Fruit fly (Drosophila melanogaster) whole organism, adult: ENCODE data around the gene NimC3.
A peak's percentile ranks its signal among the peaks of the same experiment; 100 is the strongest.

Experiments
- CG11617 ChIP-seq: fragments of 200-800 bp; sonication (Bioruptor generic); optimal IDR thresholded peaks from 2 replicates; lab custom pipeline; 2017; ENCODE audit warnings: mild to moderate bottlenecking, missing biosample characterization, missing genetic modification reagents, missing genetic modification characterization
- CG14711 ChIP-seq: fragments of 200-800 bp; sonication (Bioruptor generic); optimal IDR thresholded peaks from 2 replicates; lab custom pipeline; 2018; ENCODE audit warnings: missing biosample characterization, mild to moderate bottlenecking, missing genetic modification characterization, moderate library complexity
- CG1620 ChIP-seq: fragments of 200-800 bp; sonication (Bioruptor generic); optimal IDR thresholded peaks from 2 replicates; lab custom pipeline; 2016; ENCODE audit warnings: missing biosample characterization, missing genetic modification characterization
- CG33017 ChIP-seq: fragments of 200-800 bp; sonication (Bioruptor generic); optimal IDR thresholded peaks from 2 replicates; lab custom pipeline; 2018; ENCODE audit warnings: missing biosample characterization, mild to moderate bottlenecking, missing genetic modification characterization, moderate library complexity
- CG5204 ChIP-seq: fragments of 200-800 bp; sonication (Bioruptor generic); optimal IDR thresholded peaks from 2 replicates; lab custom pipeline; 2016; ENCODE audit warnings: missing biosample characterization, missing genetic modification characterization
- CG7045 ChIP-seq: fragments of 200-800 bp; sonication (Bioruptor generic); optimal IDR thresholded peaks from 2 replicates; lab custom pipeline; 2017; ENCODE audit warnings: missing biosample characterization, mild to moderate bottlenecking, missing genetic modification characterization
- CG7101 ChIP-seq: fragments of 200-800 bp; sonication (Bioruptor generic); optimal IDR thresholded peaks from 2 replicates; lab custom pipeline; 2018; ENCODE audit warnings: missing biosample characterization, mild to moderate bottlenecking, missing genetic modification characterization, moderate library complexity
- Clk ChIP-seq: fragments of 200-800 bp; sonication (Bioruptor generic); optimal IDR thresholded peaks from 2 replicates; lab custom pipeline; 2017; ENCODE audit warnings: missing biosample characterization, missing genetic modification characterization
- Crg-1 ChIP-seq: fragments of 200-800 bp; sonication (Bioruptor generic); optimal IDR thresholded peaks from 2 replicates; lab custom pipeline; 2016; ENCODE audit warnings: missing biosample characterization, missing genetic modification characterization
- Hr96 ChIP-seq: fragments of 200-800 bp; sonication (Bioruptor generic); optimal IDR thresholded peaks from 2 replicates; lab custom pipeline; 2016; ENCODE audit warnings: missing biosample characterization, missing genetic modification characterization
- Mnt ChIP-seq: fragments of 200-800 bp; sonication (Bioruptor generic); optimal IDR thresholded peaks from 2 replicates; lab custom pipeline; 2016; ENCODE audit warnings: missing biosample characterization, mild to moderate bottlenecking, missing genetic modification characterization
- bab1 ChIP-seq: fragments of 200-800 bp; sonication (Bioruptor generic); optimal IDR thresholded peaks from 3 replicates; lab custom pipeline; 2019; ENCODE audit warnings: missing biosample characterization, mild to moderate bottlenecking, missing genetic modification characterization, moderate library complexity
- cic ChIP-seq: fragments of 200-800 bp; sonication (Bioruptor generic); optimal IDR thresholded peaks from 2 replicates; lab custom pipeline; 2017; ENCODE audit warnings: missing biosample characterization, mild to moderate bottlenecking, missing genetic modification characterization, moderate library complexity
- cnc ChIP-seq, 2 experiments: fragments of >200 bp; optimal IDR thresholded peaks; 2 replicates each; lab custom pipeline; 2017
- kay ChIP-seq: fragments of 200-800 bp; sonication (Bioruptor generic); peaks from one replicate; lab custom pipeline; 2016; ENCODE audit warnings: missing biosample characterization, missing genetic modification characterization, borderline replicate concordance
- ovo ChIP-seq: fragments of 200-800 bp; sonication (Bioruptor generic); optimal IDR thresholded peaks from 2 replicates; lab custom pipeline; 2016; ENCODE audit warnings: missing biosample characterization, missing genetic modification characterization
- pad ChIP-seq: fragments of 200-800 bp; sonication (Bioruptor generic); optimal IDR thresholded peaks from 3 replicates; lab custom pipeline; 2017; ENCODE audit warnings: missing biosample characterization, missing genetic modification characterization, mild to moderate bottlenecking, moderate library complexity, missing genetic modification reagents
- tj ChIP-seq: fragments of 200-800 bp; sonication (Bioruptor generic); optimal IDR thresholded peaks from 3 replicates; lab custom pipeline; 2017; ENCODE audit warnings: missing biosample characterization, mild to moderate bottlenecking, missing genetic modification characterization, moderate library complexity
- toe ChIP-seq: fragments of 200-800 bp; sonication (Bioruptor generic); optimal IDR thresholded peaks from 2 replicates; lab custom pipeline; 2016; ENCODE audit warnings: missing biosample characterization, missing genetic modification characterization

The NimC3 gene

dm6 chr2L:14039936-14040483 is 20.0 kb upstream of the NimC3 start, which contains the start of gene nAChRalpha5:
nAChRalpha5 (plus strand) TSS chr2L:14040170.
- no peak for TF ChIP-seq CG7045 (GFP tag; lab: Kevin White, UChicago)
- no peak for TF ChIP-seq kay (GFP tag; lab: Kevin White, UChicago)
- no peak for TF ChIP-seq Mnt (GFP tag; lab: Kevin White, UChicago)
- TF ChIP-seq CG11617: no peak
- TF ChIP-seq CG5204: no peak
- TF ChIP-seq CG33017: no peak
- no peak for TF ChIP-seq CG7101 (tag; lab: Kevin White, UChicago)
- TF ChIP-seq CG14711 (tag; lab: Kevin White, UChicago): no peak
- TF ChIP-seq Clk (GFP tag; lab: Kevin White, UChicago): no peak
- TF ChIP-seq Crg-1: no peak

- TF ChIP-seq CG11617 (no peak), CG5204 (no peak), CG33017 (no peak), Clk (GFP tag; lab: Kevin White, UChicago) (no peak), Mnt (GFP tag; lab: Kevin White, UChicago) (no peak), cic (GFP tag; lab: Kevin White, UChicago) (no peak)
Measured at dm6 chr2L:14038718-14039117, 18.7 kb upstream of the NimC3 start.

- no peak for TF ChIP-seq Hr96 (GFP tag; lab: Kevin White, UChicago)
- no peak for TF ChIP-seq CG11617
- no peak for TF ChIP-seq cnc (optimal IDR thresholded peaks at IDR 0.05; lab: Kevin White, UChicago)
- TF ChIP-seq cic (GFP tag; lab: Kevin White, UChicago): no peak
- no peak for TF ChIP-seq kay (GFP tag; lab: Kevin White, UChicago)
- no peak for TF ChIP-seq CG7101 (tag; lab: Kevin White, UChicago)
- TF ChIP-seq CG5204: no peak
- no peak for TF ChIP-seq toe
- no peak for TF ChIP-seq CG1620 (GFP tag; lab: Kevin White, UChicago)
- no peak for TF ChIP-seq tj
- no peak for TF ChIP-seq CG7045 (GFP tag; lab: Kevin White, UChicago)
Measured at dm6 chr2L:14031439-14031838, 11.4 kb upstream of the NimC3 start, which contains the start of gene CG18095. CG18095 (minus strand) TSS chr2L:14031539.

dm6 chr2L:14029235-14029634 is 9.2 kb upstream of the NimC3 start:
- TF ChIP-seq tj: peak; percentile 12
- TF ChIP-seq CG11617: no peak

dm6 chr2L:14026778-14027177 is 6.8 kb upstream of the NimC3 start, which contains the start of gene hll:
hll (plus strand) TSS chr2L:14027001.
- no peak for TF ChIP-seq Mnt (GFP tag; lab: Kevin White, UChicago)
- TF ChIP-seq cic (GFP tag; lab: Kevin White, UChicago): no peak
- TF ChIP-seq bab1 (GFP tag; lab: Kevin White, UChicago): no peak
- no peak for TF ChIP-seq ovo (GFP tag; lab: Kevin White, UChicago)
- TF ChIP-seq kay (GFP tag; lab: Kevin White, UChicago): no peak
- no peak for TF ChIP-seq Crg-1
- TF ChIP-seq CG7045 (GFP tag; lab: Kevin White, UChicago): no peak
- TF ChIP-seq toe: no peak
- no peak for TF ChIP-seq CG14711 (tag; lab: Kevin White, UChicago)
- no peak for TF ChIP-seq tj
- TF ChIP-seq CG5204: no peak
- TF ChIP-seq pad (GFP tag; lab: Kevin White, UChicago): no peak
- no peak for TF ChIP-seq CG33017
- TF ChIP-seq CG11617: no peak
- no peak for TF ChIP-seq CG1620 (GFP tag; lab: Kevin White, UChicago)
- no peak for TF ChIP-seq cnc (optimal IDR thresholded peaks at IDR 0.05; lab: Kevin White, UChicago)

- TF ChIP-seq Clk (GFP tag; lab: Kevin White, UChicago): no peak
- no peak for TF ChIP-seq Mnt (GFP tag; lab: Kevin White, UChicago)
- TF ChIP-seq pad (GFP tag; lab: Kevin White, UChicago): no peak
- TF ChIP-seq tj: no peak
- TF ChIP-seq Crg-1: no peak
- TF ChIP-seq ovo (GFP tag; lab: Kevin White, UChicago): no peak
- TF ChIP-seq kay (GFP tag; lab: Kevin White, UChicago): no peak
- no peak for TF ChIP-seq Hr96 (GFP tag; lab: Kevin White, UChicago)
Measured at dm6 chr2L:14025485-14025933, 5.5 kb upstream of the NimC3 start.

dm6 chr2L:14024746-14025105 is 4.7 kb upstream of the NimC3 start:
- TF ChIP-seq Crg-1 (no peak), CG5204 (no peak), CG11617 (no peak), cnc (optimal IDR thresholded peaks at IDR 0.05; lab: Kevin White, UChicago) (no peak), pad (GFP tag; lab: Kevin White, UChicago) (no peak), CG33017 (no peak), CG7045 (GFP tag; lab: Kevin White, UChicago) (no peak), Mnt (GFP tag; lab: Kevin White, UChicago) (no peak), ovo (GFP tag; lab: Kevin White, UChicago) (no peak), tj (no peak), bab1 (GFP tag; lab: Kevin White, UChicago) (no peak), CG7101 (tag; lab: Kevin White, UChicago) (no peak), toe (no peak), Clk (GFP tag; lab: Kevin White, UChicago) (no peak), Hr96 (GFP tag; lab: Kevin White, UChicago) (no peak), cic (GFP tag; lab: Kevin White, UChicago) (no peak), CG1620 (GFP tag; lab: Kevin White, UChicago) (no peak), CG14711 (tag; lab: Kevin White, UChicago) (no peak)
